Fruit fly (Drosophila melanogaster): Measurements from ENCODE around the gene sgl.

sgl gene

dm6 chr3L:6963792-6964487, 618 bp downstream of the sgl start (continued):
- peak; percentile 48 for TF ChIP-seq CG6654 (GFP tag; optimal IDR thresholded peaks at IDR 0.05)
- TF ChIP-seq Dip3 (GFP tag; optimal IDR thresholded peaks at IDR 0.05) = peak; percentile 80
- TF ChIP-seq zen2 (GFP tag; IDR thresholded peaks at IDR 0.05; ENCODE audit: partially characterized antibody) = no peak
- peak; percentile 68 for TF ChIP-seq CG6683 (GFP tag; optimal IDR thresholded peaks at IDR 0.05)
- peak; percentile 87 for TF ChIP-seq CG7556 (GFP tag; optimal IDR thresholded peaks at IDR 0.05)
- TF ChIP-seq chn (GFP tag; optimal IDR thresholded peaks at IDR 0.05) = peak; percentile 75
- peak; percentile 22 for TF ChIP-seq Dad (GFP tag; optimal IDR thresholded peaks at IDR 0.05)
- TF ChIP-seq CkIIα-i1 (GFP tag; IDR thresholded peaks at IDR 0.05) = 0 out of 2 replicates have a peak, but pooled peaks have one; percentile 57
- TF ChIP-seq Scr (GFP tag; IDR thresholded peaks at IDR 0.05; ENCODE audit: partially characterized antibody) = no peak
- peak; percentile 50 for TF ChIP-seq CG31224 (GFP tag; IDR thresholded peaks at IDR 0.05)
- TF ChIP-seq CG7372 (GFP tag; IDR thresholded peaks at IDR 0.05) = peak; percentile 75
- peak; percentile 67 for TF ChIP-seq CG10366 (GFP tag; IDR thresholded peaks at IDR 0.05)
- TF ChIP-seq Gsc (GFP tag; IDR thresholded peaks at IDR 0.05) = no peak
- TF ChIP-seq lbe (GFP tag; optimal IDR thresholded peaks at IDR 0.05) = no peak
- peak; percentile 2 for TF ChIP-seq YL-1 (GFP tag; optimal IDR thresholded peaks at IDR 0.05)
- peak; percentile 75 for TF ChIP-seq jing (GFP tag; optimal IDR thresholded peaks at IDR 0.05)
- peak; percentile 63 for TF ChIP-seq CG11398 (GFP tag; optimal IDR thresholded peaks at IDR 0.05)
- peak; percentile 78 for TF ChIP-seq tx (GFP tag; optimal IDR thresholded peaks at IDR 0.05)
- TF ChIP-seq Tbp (GFP tag; optimal IDR thresholded peaks at IDR 0.05) = no peak
- peak; percentile 40; the same call in 1 of the 2 replicates for TF ChIP-seq Taf1 (GFP tag; IDR thresholded peaks at IDR 0.05)
- peak; percentile 84 for TF ChIP-seq pho (GFP tag; optimal IDR thresholded peaks at IDR 0.05)
- peak; percentile 41; the same call in 1 of the 2 replicates for TF ChIP-seq CG11696 (GFP tag; IDR thresholded peaks at IDR 0.05)
- peak; percentile 30 for TF ChIP-seq sqz (GFP tag; optimal IDR thresholded peaks at IDR 0.05)
- peak; percentile 11; the same call in 1 of the 3 replicates for TF ChIP-seq CG34224 (GFP tag; IDR thresholded peaks at IDR 0.05; ENCODE audit: partially characterized antibody)
- TF ChIP-seq salm (tag; optimal IDR thresholded peaks at IDR 0.05) = peak; percentile 46
- peak; percentile 35 for TF ChIP-seq CG10274 (GFP tag; optimal IDR thresholded peaks at IDR 0.05)
- peak; percentile 28 for TF ChIP-seq kah (GFP tag; optimal IDR thresholded peaks at IDR 0.05)
- TF ChIP-seq tgo (GFP tag; IDR thresholded peaks at IDR 0.05) = peak; percentile 82
- TF ChIP-seq Hr39 (optimal IDR thresholded peaks at IDR 0.05) = no peak
- TF ChIP-seq D (optimal IDR thresholded peaks at IDR 0.05) = no peak
- peak; percentile 81 for TF ChIP-seq D (GFP tag; optimal IDR thresholded peaks at IDR 0.05)
- no peak for TF ChIP-seq tna (GFP tag; IDR thresholded peaks at IDR 0.05; ENCODE audit: partially characterized antibody)
- TF ChIP-seq stwl (tag; optimal IDR thresholded peaks at IDR 0.05) = no peak
- TF ChIP-seq CG17802 (tag; optimal IDR thresholded peaks at IDR 0.05) = peak; percentile 49
- peak; percentile 79 for TF ChIP-seq Side (GFP tag; optimal IDR thresholded peaks at IDR 0.05)
- TF ChIP-seq gcm2 (GFP tag; optimal IDR thresholded peaks at IDR 0.05) = peak; percentile 59
- TF ChIP-seq CG9876 (GFP tag; optimal IDR thresholded peaks at IDR 0.05) = peak; percentile 56
- TF ChIP-seq D19A (tag; optimal IDR thresholded peaks at IDR 0.05) = peak; percentile 81
- peak; percentile 68 for TF ChIP-seq Abd-B (GFP tag; optimal IDR thresholded peaks at IDR 0.05)
- peak; percentile 67 for TF ChIP-seq CG16815 (GFP tag; optimal IDR thresholded peaks at IDR 0.05)
- no peak for TF ChIP-seq Rx (GFP tag; IDR thresholded peaks at IDR 0.05)
- peak; percentile 76 for TF ChIP-seq CHES-1-like (GFP tag; optimal IDR thresholded peaks at IDR 0.05)
- peak; percentile 63 for TF ChIP-seq Myb (GFP tag; optimal IDR thresholded peaks at IDR 0.05)
- TF ChIP-seq da (GFP tag; optimal IDR thresholded peaks at IDR 0.05) = no peak
- TF ChIP-seq B-H2 (GFP tag; optimal IDR thresholded peaks at IDR 0.05) = no peak
- peak; percentile 98 for TF ChIP-seq sens (GFP tag)
- TF ChIP-seq CG12659 (GFP tag; optimal IDR thresholded peaks at IDR 0.05) = peak; percentile 76
- no peak for TF ChIP-seq CG6791 (GFP tag; IDR thresholded peaks at IDR 0.05; ENCODE audit: partially characterized antibody)
- peak; percentile 75 for TF ChIP-seq HLH54F (GFP tag; optimal IDR thresholded peaks at IDR 0.05)
- TF ChIP-seq gsb-n (tag; optimal IDR thresholded peaks at IDR 0.05) = peak; percentile 84
- peak; percentile 70 for TF ChIP-seq Drgx (GFP tag; IDR thresholded peaks at IDR 0.05)

Measured in whole organism, embryonic.